Fruit fly (Drosophila melanogaster) whole organism, embryonic: Measurements from ENCODE around the gene Bx.
A peak's percentile ranks its signal among the peaks of the same experiment; 100 is the strongest.

Experiments used
- Abd-B ChIP-seq: fragments of 200-800 bp; sonication (Bioruptor generic); optimal IDR thresholded peaks from 2 replicates; lab custom pipeline; 2018; ENCODE audit warnings: missing biosample characterization, mild to moderate bottlenecking, missing genetic modification characterization, moderate library complexity
- C15 ChIP-seq: fragments of 200-800 bp; sonication (Bioruptor generic); IDR thresholded peaks from 3 replicates; pipeline ENCODE4 v1.3.6; 2022; ENCODE audit warnings: missing biosample characterization, missing genetic modification characterization
- CG11093 ChIP-seq: fragments of 200-800 bp; sonication (Bioruptor generic); IDR thresholded peaks from 3 replicates; pipeline ENCODE4 v1.3.6; 2022; ENCODE audit warnings: missing biosample characterization, missing genetic modification characterization
- CG12769 ChIP-seq: fragments of 200-800 bp; sonication (Bioruptor generic); optimal IDR thresholded peaks from 2 replicates; lab custom pipeline; 2019; ENCODE audit warnings: missing biosample characterization, mild to moderate bottlenecking, missing genetic modification characterization, moderate library complexity
- CG13296 ChIP-seq: fragments of 200-800 bp; sonication (Bioruptor generic); optimal IDR thresholded peaks from 3 replicates; lab custom pipeline; 2018; ENCODE audit warnings: missing biosample characterization, mild to moderate bottlenecking, missing genetic modification characterization
- CG18011 ChIP-seq: fragments of 200-800 bp; sonication (Bioruptor generic); optimal IDR thresholded peaks from 2 replicates; lab custom pipeline; 2017; ENCODE audit warnings: missing biosample characterization, missing genetic modification characterization, mild to moderate bottlenecking, moderate library complexity, missing genotype
- CG1832 ChIP-seq: fragments of 200-800 bp; sonication (Bioruptor generic); optimal IDR thresholded peaks from 2 replicates; lab custom pipeline; 2017; ENCODE audit warnings: missing biosample characterization, mild to moderate bottlenecking, missing genetic modification characterization, inconsistent platforms
- CG2129 ChIP-seq: fragments of 200-800 bp; sonication (Bioruptor generic); IDR thresholded peaks from 2 replicates; pipeline ENCODE4 v1.3.6; 2022; ENCODE audit warnings: missing biosample characterization, missing genetic modification characterization; ENCODE audit not compliant: partially characterized antibody
- CG32767 ChIP-seq: fragments of 200-800 bp; sonication (Bioruptor generic); IDR thresholded peaks from 2 replicates; pipeline ENCODE4 v1.3.6; 2022; ENCODE audit warnings: missing biosample characterization, missing genetic modification characterization
- CG3281 ChIP-seq: fragments of 200-800 bp; sonication (Bioruptor generic); optimal IDR thresholded peaks from 3 replicates; lab custom pipeline; 2017; ENCODE audit warnings: missing biosample characterization, mild to moderate bottlenecking, missing genetic modification characterization
- CG3995 ChIP-seq: fragments of 200-800 bp; sonication (Bioruptor generic); optimal IDR thresholded peaks from 3 replicates; lab custom pipeline; 2016; ENCODE audit warnings: missing biosample characterization, missing genetic modification characterization
- CG42726 ChIP-seq: fragments of 200-800 bp; sonication (Bioruptor generic); IDR thresholded peaks from 2 replicates; pipeline ENCODE4 v1.3.6; 2022; ENCODE audit warnings: missing biosample characterization, missing genetic modification characterization; ENCODE audit not compliant: partially characterized antibody
- CG4617 ChIP-seq: fragments of 200-800 bp; sonication (Bioruptor generic); optimal IDR thresholded peaks from 3 replicates; lab custom pipeline; 2016; ENCODE audit warnings: missing biosample characterization, missing genetic modification characterization, borderline replicate concordance
- CG7745 ChIP-seq: fragments of 200-800 bp; sonication (Bioruptor generic); optimal IDR thresholded peaks from 2 replicates; lab custom pipeline; 2018; ENCODE audit warnings: missing biosample characterization, mild to moderate bottlenecking, missing genetic modification characterization, moderate library complexity
- CG8388 ChIP-seq: fragments of 200-800 bp; sonication (Bioruptor generic); optimal IDR thresholded peaks from 2 replicates; lab custom pipeline; 2019; ENCODE audit warnings: missing biosample characterization, mild to moderate bottlenecking, missing genetic modification characterization, moderate library complexity
- CG9817 ChIP-seq: fragments of 200-800 bp; sonication (Bioruptor generic); optimal IDR thresholded peaks from 2 replicates; lab custom pipeline; 2018; ENCODE audit warnings: missing biosample characterization, mild to moderate bottlenecking, missing genetic modification characterization, moderate library complexity
- CG9932 ChIP-seq: fragments of 200-800 bp; sonication (Bioruptor generic); IDR thresholded peaks from 2 replicates; pipeline ENCODE4 v1.3.6; 2022; ENCODE audit warnings: missing biosample characterization, missing genetic modification characterization
- E2f2 ChIP-seq: fragments of 200-800 bp; sonication (Bioruptor generic); IDR thresholded peaks from 2 replicates; pipeline ENCODE4 v1.3.6; 2022; ENCODE audit warnings: missing biosample characterization, missing genetic modification characterization
- Ets97D ChIP-seq: fragments of 200-800 bp; sonication (Bioruptor generic); optimal IDR thresholded peaks from 3 replicates; lab custom pipeline; 2016; ENCODE audit warnings: missing biosample characterization, missing genetic modification characterization
- H15 ChIP-seq: fragments of 200-800 bp; sonication (Bioruptor generic); IDR thresholded peaks from 3 replicates; pipeline ENCODE4 v1.3.6; 2022; ENCODE audit warnings: missing biosample characterization, missing genetic modification characterization
- Hey ChIP-seq: fragments of 200-800 bp; sonication (Bioruptor generic); optimal IDR thresholded peaks from 3 replicates; lab custom pipeline; 2018; ENCODE audit warnings: missing biosample characterization, mild to moderate bottlenecking, missing genetic modification characterization
- Hmr ChIP-seq: fragments of 200-800 bp; sonication (Bioruptor generic); optimal IDR thresholded peaks from 3 replicates; lab custom pipeline; 2017; ENCODE audit warnings: mild to moderate bottlenecking, missing biosample characterization, missing genetic modification reagents, missing genetic modification characterization
- MBD-R2 ChIP-seq: fragments of 200-800 bp; sonication (Bioruptor generic); IDR thresholded peaks from 2 replicates; pipeline ENCODE4 v1.3.6; 2022; ENCODE audit warnings: missing biosample characterization, missing genetic modification characterization
- Max ChIP-seq: fragments of 200-800 bp; sonication (Bioruptor generic); optimal IDR thresholded peaks from 2 replicates; lab custom pipeline; 2016; ENCODE audit warnings: missing biosample characterization, mild to moderate bottlenecking, missing genetic modification characterization
- NC2β ChIP-seq: fragments of 200-800 bp; sonication (Bioruptor generic); optimal IDR thresholded peaks from 2 replicates; lab custom pipeline; 2016; ENCODE audit warnings: missing biosample characterization, missing genetic modification characterization
- Ssrp ChIP-seq: fragments of 200-800 bp; sonication (Bioruptor generic); optimal IDR thresholded peaks from 2 replicates; lab custom pipeline; 2018; ENCODE audit warnings: missing biosample characterization, mild to moderate bottlenecking, missing genetic modification characterization, moderate library complexity
- ac ChIP-seq: fragments of 200-800 bp; sonication (Bioruptor generic); optimal IDR thresholded peaks from 3 replicates; lab custom pipeline; 2017; ENCODE audit warnings: missing biosample characterization, mild to moderate bottlenecking, missing genetic modification characterization
- amos ChIP-seq: fragments of 200-800 bp; sonication (Bioruptor generic); IDR thresholded peaks from 2 replicates; pipeline ENCODE4 v1.3.6; 2022; ENCODE audit warnings: missing biosample characterization, missing genetic modification characterization; ENCODE audit not compliant: partially characterized antibody
- ash1 ChIP-seq: fragments of 200-800 bp; sonication (Bioruptor generic); optimal IDR thresholded peaks from 2 replicates; lab custom pipeline; 2018; ENCODE audit warnings: missing biosample characterization, mild to moderate bottlenecking, missing genetic modification characterization
- chinmo ChIP-seq: fragments of 200-800 bp; sonication (Bioruptor generic); IDR thresholded peaks from 4 replicates; pipeline ENCODE4 v1.3.6; 2022; ENCODE audit warnings: missing biosample characterization, missing genetic modification characterization; ENCODE audit not compliant: partially characterized antibody
- chn ChIP-seq: fragments of 200-800 bp; sonication (Bioruptor generic); optimal IDR thresholded peaks from 2 replicates; lab custom pipeline; 2016; ENCODE audit warnings: missing biosample characterization, missing genetic modification characterization
- cwo ChIP-seq: fragments of 200-800 bp; sonication (Bioruptor generic); optimal IDR thresholded peaks from 3 replicates; lab custom pipeline; 2017; ENCODE audit warnings: missing biosample characterization, missing genetic modification characterization, mild to moderate bottlenecking, moderate library complexity, missing genetic modification reagents
- danr ChIP-seq: fragments of 200-800 bp; sonication (Bioruptor generic); IDR thresholded peaks from 2 replicates; pipeline ENCODE4 v1.3.6; 2022; ENCODE audit warnings: missing biosample characterization, missing genetic modification characterization
- en ChIP-seq: fragments of 200-800 bp; sonication (Bioruptor generic); optimal IDR thresholded peaks from 2 replicates; lab custom pipeline; 2016; ENCODE audit warnings: missing biosample characterization, missing genetic modification characterization
- fd64A ChIP-seq: fragments of 200-800 bp; sonication (Bioruptor generic); optimal IDR thresholded peaks from 3 replicates; lab custom pipeline; 2018; ENCODE audit warnings: missing biosample characterization, mild to moderate bottlenecking, missing genetic modification characterization
- gsb-n ChIP-seq: fragments of 200-800 bp; sonication (Bioruptor generic); optimal IDR thresholded peaks from 3 replicates; lab custom pipeline; 2018; ENCODE audit warnings: missing biosample characterization, mild to moderate bottlenecking, missing genetic modification characterization
- kay ChIP-seq: fragments of 200-800 bp; sonication (Bioruptor generic); optimal IDR thresholded peaks from 2 replicates; lab custom pipeline; 2016; ENCODE audit warnings: missing biosample characterization, missing genetic modification characterization
- knrl ChIP-seq: fragments of 200-800 bp; sonication (Bioruptor generic); IDR thresholded peaks from 3 replicates; pipeline ENCODE4 v1.3.6; 2022; ENCODE audit warnings: missing biosample characterization, missing genetic modification characterization; ENCODE audit not compliant: partially characterized antibody
- lab ChIP-seq: fragments of 200-800 bp; sonication (Bioruptor generic); optimal IDR thresholded peaks from 3 replicates; lab custom pipeline; 2017; ENCODE audit warnings: missing biosample characterization, missing genetic modification characterization, mild to moderate bottlenecking, moderate library complexity, missing genetic modification reagents
- lilli ChIP-seq: fragments of 200-800 bp; sonication (Bioruptor generic); optimal IDR thresholded peaks from 3 replicates; lab custom pipeline; 2016; ENCODE audit warnings: missing biosample characterization, missing genetic modification characterization
- mirr ChIP-seq: fragments of 200-800 bp; sonication (Bioruptor generic); optimal IDR thresholded peaks from 3 replicates; lab custom pipeline; 2018; ENCODE audit warnings: missing biosample characterization, mild to moderate bottlenecking, missing genetic modification characterization
- nmo ChIP-seq: fragments of 200-800 bp; sonication (Bioruptor generic); optimal IDR thresholded peaks from 2 replicates; lab custom pipeline; 2018; ENCODE audit warnings: missing biosample characterization, mild to moderate bottlenecking, missing genetic modification characterization, moderate library complexity
- pros ChIP-seq: fragments of 200-800 bp; sonication (Bioruptor generic); optimal IDR thresholded peaks from 3 replicates; lab custom pipeline; 2019; ENCODE audit warnings: missing biosample characterization, mild to moderate bottlenecking, missing genetic modification characterization, moderate library complexity
- ranshi ChIP-seq: fragments of 200-800 bp; sonication (Bioruptor generic); IDR thresholded peaks from 2 replicates; pipeline ENCODE4 v1.3.6; 2022; ENCODE audit warnings: missing biosample characterization, missing genetic modification characterization
- sd ChIP-seq: fragments of 200-800 bp; sonication (Bioruptor generic); optimal IDR thresholded peaks from 3 replicates; lab custom pipeline; 2018; ENCODE audit warnings: missing biosample characterization, mild to moderate bottlenecking, missing genetic modification characterization, moderate library complexity
- sr ChIP-seq: fragments of 200-800 bp; sonication (Bioruptor generic); IDR thresholded peaks from 3 replicates; pipeline ENCODE4 v1.3.6; 2022; ENCODE audit warnings: missing biosample characterization, missing genetic modification characterization
- tio ChIP-seq: fragments of 200-800 bp; sonication (Bioruptor generic); optimal IDR thresholded peaks from 2 replicates; lab custom pipeline; 2017; ENCODE audit warnings: missing biosample characterization, missing genetic modification characterization, inconsistent platforms
- vvl ChIP-seq: fragments of 200-800 bp; sonication (Bioruptor generic); IDR thresholded peaks from 2 replicates; pipeline ENCODE4 v1.3.6; 2022; ENCODE audit warnings: missing biosample characterization, missing genetic modification characterization
- zf30C ChIP-seq: fragments of 200-800 bp; sonication (Bioruptor generic); optimal IDR thresholded peaks from 3 replicates; lab custom pipeline; 2018; ENCODE audit warnings: missing biosample characterization, mild to moderate bottlenecking, missing genetic modification characterization
- zfh2 ChIP-seq: fragments of 200-800 bp; sonication (Bioruptor generic); optimal IDR thresholded peaks from 2 replicates; lab custom pipeline; 2016; ENCODE audit warnings: missing biosample characterization, missing genetic modification characterization

Bx gene

DNA sequence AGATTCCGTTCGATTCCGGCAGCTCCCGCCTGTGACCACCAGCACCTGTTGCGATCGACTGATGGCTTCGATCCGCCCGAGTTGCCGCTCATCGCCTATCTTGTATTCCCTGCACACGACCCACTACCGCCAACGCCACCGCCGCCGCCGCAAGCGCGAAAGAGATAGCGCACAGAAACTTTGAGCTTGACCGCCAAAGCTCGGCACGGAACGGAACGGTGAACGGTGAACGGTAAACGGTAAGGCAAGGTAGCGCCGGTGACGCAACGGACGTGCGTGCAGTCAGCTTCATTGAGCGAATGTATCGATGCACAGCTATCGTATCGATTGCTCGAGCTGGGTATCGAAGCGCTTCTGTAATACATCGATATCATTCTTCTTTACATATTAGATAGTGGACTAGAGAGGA is 3.0 kb upstream of the Bx start, which contains the start of gene Ggt-1 (continued):
- TF ChIP-seq NC2β (GFP tag; lab: Kevin White, UChicago) (no peak), CG3995 (GFP tag; lab: Kevin White, UChicago) (peak; percentile 97), C15 (GFP tag; lab: Robert Waterston, UW) (no peak), CG9932 (peak; percentile 14; the same call in 1 of the 2 replicates), mirr (GFP tag; lab: Kevin White, UChicago) (peak; percentile 7), H15 (GFP tag; lab: Robert Waterston, UW) (no peak), ash1 (GFP tag; lab: Kevin White, UChicago) (no peak), CG7745 (tag; lab: Kevin White, UChicago) (no peak), CG11093 (GFP tag; lab: Robert Waterston, UW) (no peak), CG42726 (GFP tag; lab: Robert Waterston, UW) (peak; percentile 84), CG18011 (no peak), vvl (GFP tag; lab: Robert Waterston, UW) (peak; percentile 27; the same call in 1 of the 2 replicates), CG3281 (GFP tag; lab: Kevin White, UChicago) (no peak), sr (GFP tag; lab: Robert Waterston, UW) (peak; percentile 79), Abd-B (no peak), lab (GFP tag; lab: Kevin White, UChicago) (peak; percentile 42), Ssrp (no peak), ranshi (GFP tag; lab: Robert Waterston, UW) (no peak), ac (GFP tag; lab: Kevin White, UChicago) (no peak), CG2129 (peak; percentile 82), chn (peak; percentile 1), Hey (no peak), MBD-R2 (GFP tag; lab: Robert Waterston, UW) (peak; percentile 23; the same call in 1 of the 2 replicates), sd (tag; lab: Kevin White, UChicago) (no peak), tio (no peak), chinmo (GFP tag; lab: Robert Waterston, UW) (peak; percentile 99), nmo (GFP tag; lab: Kevin White, UChicago) (no peak), Ets97D (GFP tag; lab: Kevin White, UChicago) (peak; percentile 65), pros (no peak), E2f2 (peak; percentile 46; the same call in 1 of the 2 replicates), CG1832 (peak; percentile 57), en (GFP tag; lab: Kevin White, UChicago) (no peak), zf30C (GFP tag; lab: Kevin White, UChicago) (no peak), knrl (GFP tag; lab: Robert Waterston, UW) (peak; percentile 91), CG12769 (tag; lab: Kevin White, UChicago) (peak; percentile 79), kay (GFP tag; lab: Kevin White, UChicago) (no peak), CG32767 (GFP tag; lab: Robert Waterston, UW) (no peak), Hmr (GFP tag; lab: Kevin White, UChicago) (peak; percentile 44), CG8388 (GFP tag; lab: Kevin White, UChicago) (no peak), CG4617 (GFP tag; lab: Kevin White, UChicago) (no peak), danr (GFP tag; lab: Robert Waterston, UW) (no peak), fd64A (GFP tag; lab: Kevin White, UChicago) (no peak), CG13296 (GFP tag; lab: Kevin White, UChicago) (no peak), gsb-n (tag; lab: Kevin White, UChicago) (no peak), amos (GFP tag; lab: Robert Waterston, UW) (peak; percentile 89), lilli (GFP tag; lab: Kevin White, UChicago) (no peak), zfh2 (GFP tag; lab: Kevin White, UChicago) (no peak), Max (no peak), CG9817 (tag; lab: Kevin White, UChicago) (no peak), cwo (GFP tag; lab: Kevin White, UChicago) (peak; percentile 22)
